Worm (Caenorhabditis elegans) whole organism, L4/young adult: Measurements from ENCODE around the gene nep-6.
"Not testable (repeated sequence)": the region's sequence is repeated elsewhere in the genome, so short reads cannot be mapped to it uniquely, and the experiment has no call there.

ENCODE experiments used
- W03F9.2 ChIP-seq: fragments of 150-350 bp; optimal IDR thresholded peaks from 2 replicates; lab custom pipeline; 2014; ENCODE audit warnings: missing biosample characterization, missing genetic modification characterization
- dao-5 ChIP-seq: sonication (generic microtip); optimal IDR thresholded peaks from 2 replicates; lab custom pipeline; 2016; ENCODE audit warnings: missing genotype, missing genetic modification characterization, moderate library complexity, missing compliant biosample characterization
- him-1 ChIP-seq: sonication (generic microtip); optimal IDR thresholded peaks from 2 replicates; lab custom pipeline; 2016; ENCODE audit warnings: missing genotype, missing genetic modification reagents, missing genetic modification characterization, missing compliant biosample characterization

Gene nep-6

ce11 chrII:3464580-3464979 is 48.0 kb downstream of the nep-6 start, which contains the start of gene C16C8.10:
TSS of gene C16C8.10 (minus strand) at chrII:3464680.
- not testable (repeated sequence) for TF ChIP-seq W03F9.2 (tag; lab: Kevin White, UChicago); him-1; dao-5 (tag; lab: Kevin White, UChicago)
